Worm (Caenorhabditis elegans): ENCODE measurements around the gene E02C12.9.

- TF ChIP-seq ceh-63 (GFP tag; optimal IDR thresholded peaks at IDR 0.05) (no peak), egl-27 (tag; optimal IDR thresholded peaks at IDR 0.05) (no peak)
These were observed 10.9 kb upstream of the E02C12.9 start, which contains the start of gene hum-2 for ce11 chrV:9386143-9386542.

Measured in whole organism, L1 larva.